Worm (Caenorhabditis elegans): ENCODE results near the gene ZK892.6.

Gene ZK892.6

ce11 chrII:9986635-9987575 is 7.0 kb upstream of the ZK892.6 start:
- TF ChIP-seq tab-1 (GFP tag; IDR thresholded peaks at IDR 0.05) = no peak

- TF ChIP-seq ref-1 (GFP tag; conservative IDR thresholded peaks at IDR 0.05) (no peak), tab-1 (GFP tag; IDR thresholded peaks at IDR 0.05) (no peak), T22C8.4 (GFP tag; IDR thresholded peaks at IDR 0.05) (no peak), flt-1 (GFP tag; IDR thresholded peaks at IDR 0.05) (no peak)
These were observed 5.0 kb upstream of the ZK892.6 start for ce11 chrII:9984866-9985336.

- TF ChIP-seq ref-1 (GFP tag; conservative IDR thresholded peaks at IDR 0.05) = no peak
- TF ChIP-seq cog-1 (tag; optimal IDR thresholded peaks at IDR 0.05) = no peak
- no peak for TF ChIP-seq ztf-23 (GFP tag; IDR thresholded peaks at IDR 0.05)
- no peak for TF ChIP-seq klf-2 (GFP tag; conservative IDR thresholded peaks at IDR 0.05)
- no peak for TF ChIP-seq tab-1 (GFP tag; IDR thresholded peaks at IDR 0.05)
- no peak for TF ChIP-seq ztf-29 (GFP tag; IDR thresholded peaks at IDR 0.05)
- TF ChIP-seq med-1 (GFP tag; optimal IDR thresholded peaks at IDR 0.05; ENCODE audit: insufficient read depth) = no peak
- TF ChIP-seq flt-1 (GFP tag; IDR thresholded peaks at IDR 0.05) = no peak
- TF ChIP-seq T22C8.4 (GFP tag; IDR thresholded peaks at IDR 0.05) = no peak
These were observed 2.5 kb upstream of the ZK892.6 start for ce11 chrII:9982437-9982836.

ce11 chrII:9981760-9982159 is 1.8 kb upstream of the ZK892.6 start, which contains the start of gene sdz-38:
Gene sdz-38, minus strand, starts transcription at chrII:9981860.
- no peak for TF ChIP-seq cog-1 (tag; optimal IDR thresholded peaks at IDR 0.05)
- TF ChIP-seq tab-1 (GFP tag; IDR thresholded peaks at IDR 0.05) = no peak
- TF ChIP-seq ztf-29 (GFP tag; IDR thresholded peaks at IDR 0.05) = no peak
- no peak for TF ChIP-seq klf-2 (GFP tag; conservative IDR thresholded peaks at IDR 0.05)
- TF ChIP-seq flt-1 (GFP tag; IDR thresholded peaks at IDR 0.05) = no peak
- no peak for TF ChIP-seq ztf-23 (GFP tag; IDR thresholded peaks at IDR 0.05)
- TF ChIP-seq ref-1 (GFP tag; conservative IDR thresholded peaks at IDR 0.05) = no peak
- no peak for TF ChIP-seq med-1 (GFP tag; optimal IDR thresholded peaks at IDR 0.05; ENCODE audit: insufficient read depth)

- no peak for TF ChIP-seq klf-2 (GFP tag; conservative IDR thresholded peaks at IDR 0.05)
- no peak for TF ChIP-seq ztf-29 (GFP tag; IDR thresholded peaks at IDR 0.05)
- TF ChIP-seq med-1 (GFP tag; optimal IDR thresholded peaks at IDR 0.05; ENCODE audit: insufficient read depth) = no peak
- no peak for TF ChIP-seq T22C8.4 (GFP tag; IDR thresholded peaks at IDR 0.05)
- no peak for TF ChIP-seq tab-1 (GFP tag; IDR thresholded peaks at IDR 0.05)
- TF ChIP-seq ref-1 (GFP tag; conservative IDR thresholded peaks at IDR 0.05) = no peak
- no peak for TF ChIP-seq cog-1 (tag; optimal IDR thresholded peaks at IDR 0.05)
- no peak for TF ChIP-seq flt-1 (GFP tag; IDR thresholded peaks at IDR 0.05)
- no peak for TF ChIP-seq ztf-23 (GFP tag; IDR thresholded peaks at IDR 0.05)
These were observed 3.5 kb downstream of the ZK892.6 start, which contains the start of gene R53.8 for ce11 chrII:9976405-9976804. Gene R53.8, plus strand, starts transcription at chrII:9976705.

- no peak for TF ChIP-seq flt-1 (GFP tag; IDR thresholded peaks at IDR 0.05)
- TF ChIP-seq tab-1 (GFP tag; IDR thresholded peaks at IDR 0.05) = no peak
- TF ChIP-seq klf-2 (GFP tag; conservative IDR thresholded peaks at IDR 0.05) = no peak
- TF ChIP-seq ztf-29 (GFP tag; IDR thresholded peaks at IDR 0.05) = no peak
- no peak for TF ChIP-seq ref-1 (GFP tag; conservative IDR thresholded peaks at IDR 0.05)
- TF ChIP-seq T22C8.4 (GFP tag; IDR thresholded peaks at IDR 0.05) = no peak
- no peak for TF ChIP-seq ztf-23 (GFP tag; IDR thresholded peaks at IDR 0.05)
- TF ChIP-seq cog-1 (tag; optimal IDR thresholded peaks at IDR 0.05) = no peak
These were observed 5.0 kb downstream of the ZK892.6 start, which contains the start of gene aakg-5 for ce11 chrII:9974967-9975366. Gene aakg-5, minus strand, starts transcription at chrII:9975125.

- no peak for TF ChIP-seq ref-1 (GFP tag; conservative IDR thresholded peaks at IDR 0.05)
- no peak for TF ChIP-seq klf-2 (GFP tag; conservative IDR thresholded peaks at IDR 0.05)
- no peak for TF ChIP-seq cog-1 (tag; optimal IDR thresholded peaks at IDR 0.05)
- TF ChIP-seq med-1 (GFP tag; optimal IDR thresholded peaks at IDR 0.05; ENCODE audit: insufficient read depth) = no peak
- TF ChIP-seq T22C8.4 (GFP tag; IDR thresholded peaks at IDR 0.05) = no peak
- no peak for TF ChIP-seq ztf-29 (GFP tag; IDR thresholded peaks at IDR 0.05)
- no peak for TF ChIP-seq ztf-23 (GFP tag; IDR thresholded peaks at IDR 0.05)
These were observed 5.7 kb downstream of the ZK892.6 start for ce11 chrII:9974210-9974609.

ce11 chrII:9970438-9971092 is 9.4 kb downstream of the ZK892.6 start, which contains the start of gene R53.5:
Gene R53.5, minus strand, starts transcription at chrII:9970488.
- TF ChIP-seq ref-1 (GFP tag; conservative IDR thresholded peaks at IDR 0.05) (no peak), ztf-23 (GFP tag; IDR thresholded peaks at IDR 0.05) (no peak), med-1 (GFP tag; optimal IDR thresholded peaks at IDR 0.05; ENCODE audit: insufficient read depth) (no peak), cog-1 (tag; optimal IDR thresholded peaks at IDR 0.05) (no peak)

ce11 chrII:9967999-9968706 is 11.8 kb downstream of the ZK892.6 start, which contains the start of the genes R53.4 and psf-1:
Gene R53.4, minus strand, starts transcription at chrII:9968049.
Gene psf-1, plus strand, starts transcription at chrII:9968673.
- TF ChIP-seq tab-1 (GFP tag; IDR thresholded peaks at IDR 0.05) (no peak), ztf-29 (GFP tag; IDR thresholded peaks at IDR 0.05) (no peak), klf-2 (GFP tag; conservative IDR thresholded peaks at IDR 0.05) (no peak), ref-1 (GFP tag; conservative IDR thresholded peaks at IDR 0.05) (no peak), flt-1 (GFP tag; IDR thresholded peaks at IDR 0.05) (no peak), med-1 (GFP tag; optimal IDR thresholded peaks at IDR 0.05; ENCODE audit: insufficient read depth) (no peak), T22C8.4 (GFP tag; IDR thresholded peaks at IDR 0.05) (no peak), ztf-23 (GFP tag; IDR thresholded peaks at IDR 0.05) (no peak), cog-1 (tag; optimal IDR thresholded peaks at IDR 0.05) (no peak)
